Fruit fly (Drosophila melanogaster) whole organism: ENCODE data around the gene pim.

ENCODE experiments used
- CG8478 ChIP-seq: fragments of >200 bp; optimal IDR thresholded peaks from 2 replicates; lab custom pipeline; 2018; ENCODE audit warnings: inconsistent platforms
- EcR ChIP-seq, 2 experiments: fragments of >200 bp; optimal IDR thresholded peaks; 2 replicates each; lab custom pipeline; 2017; ENCODE audit warnings: missing biosample characterization in 2 of 2, missing genetic modification characterization in 2 of 2, missing genetic modification reagents in 2 of 2
- pan ChIP-seq: fragments of >200 bp; optimal IDR thresholded peaks from 2 replicates; lab custom pipeline; 2017

dm6 chr2L:10405008-10405654 is 42.3 kb downstream of the pim start, which contains the start of the genes CG17768, LSm-4 and Ir31a:
- TF ChIP-seq pan = no peak
- no peak for TF ChIP-seq CG8478 (lab: Kevin White, UChicago)
- no peak for TF ChIP-seq EcR (GFP tag; optimal IDR thresholded peaks at IDR 0.05; lab: Kevin White, UChicago)
